Fruit fly (Drosophila melanogaster): ENCODE results near the gene LysRS.

- TF ChIP-seq CG7045 (GFP tag; optimal IDR thresholded peaks at IDR 0.05) (no peak), CG11617 (GFP tag; optimal IDR thresholded peaks at IDR 0.05) (no peak), pad (GFP tag; optimal IDR thresholded peaks at IDR 0.05) (no peak), CG7101 (tag; optimal IDR thresholded peaks at IDR 0.05) (no peak), CG33017 (tag; optimal IDR thresholded peaks at IDR 0.05) (no peak), cic (GFP tag; optimal IDR thresholded peaks at IDR 0.05) (no peak), Clk (GFP tag; optimal IDR thresholded peaks at IDR 0.05) (no peak), kay (GFP tag; ENCODE audit: borderline replicate concordance) (no peak)
These were observed 37.5 kb downstream of the LysRS start, which contains the start of gene Cubn for dm6 chrX:9571208-9571607.

Data from whole organism, adult.